Worm (Caenorhabditis elegans) whole organism, L1 larva: ENCODE measurements around the gene H12D21.9.
"Not testable (repeated sequence)": the region's sequence is repeated elsewhere in the genome, so short reads cannot be mapped to it uniquely, and the experiment has no call there.

Source experiments
- C16A3.4 ChIP-seq: fragments of 150-350 bp; optimal IDR thresholded peaks from 2 replicates; lab custom pipeline; 2014; ENCODE audit warnings: missing biosample characterization, missing genetic modification characterization
- Y116A8C.19 ChIP-seq: sonication (generic microtip); optimal IDR thresholded peaks from 2 replicates; lab custom pipeline; 2016; ENCODE audit warnings: missing compliant biosample characterization, missing genetic modification characterization, borderline replicate concordance
- aha-1 ChIP-seq: fragments of 150-350 bp; optimal IDR thresholded peaks from 2 replicates; lab custom pipeline; 2014; ENCODE audit warnings: missing biosample characterization, missing genetic modification characterization
- blmp-1 ChIP-seq: fragments of 150-350 bp; optimal IDR thresholded peaks from 2 replicates; lab custom pipeline; 2014; ENCODE audit warnings: missing biosample characterization, missing genetic modification characterization
- ceh-82 ChIP-seq, 3 experiments: fragments of 150-350 bp in 1 of 3; sonication (generic microtip) in 2 of 3; optimal IDR thresholded peaks; 2 replicates each; lab custom pipeline; 2014 to 2017; ENCODE audit warnings: missing biosample characterization in 3 of 3, missing genetic modification characterization in 3 of 3
- dpl-1 ChIP-seq, 3 experiments: fragments of 150-350 bp in 2 of 3; sonication (generic microtip) in 1 of 3; optimal IDR thresholded peaks; 2 replicates each; lab custom pipeline; 2014 to 2017; ENCODE audit warnings: missing biosample characterization in 3 of 3, missing genetic modification characterization in 3 of 3, missing genetic modification reagents in 3 of 3
- efl-1 ChIP-seq, 4 experiments: fragments of 150-350 bp; optimal IDR thresholded peaks in 3 of 4; peaks in 1 of 4; 1 replicate in 1 of 4; 2 replicates in 3 of 4; lab custom pipeline; 2014; ENCODE audit warnings: missing biosample characterization in 2 of 4, missing genetic modification characterization in 2 of 4, missing genetic modification reagents in 2 of 4
- elt-2 ChIP-seq: sonication (generic microtip); optimal IDR thresholded peaks from 2 replicates; lab custom pipeline; 2016; ENCODE audit warnings: missing genetic modification characterization, mild to moderate bottlenecking, inconsistent platforms, missing compliant biosample characterization, missing genetic modification reagents
- elt-3 ChIP-seq, 6 experiments: fragments of 150-350 bp in 1 of 6; sonication (generic microtip); optimal IDR thresholded peaks; 2 replicates each; lab custom pipeline; 2017 to 2018; ENCODE audit warnings: missing biosample characterization in 6 of 6, missing genetic modification characterization in 6 of 6, inconsistent platforms in 1 of 6
- ets-5 ChIP-seq: fragments of 200-800 bp; sonication (Bioruptor generic); IDR thresholded peaks from 2 replicates; pipeline ENCODE4 v1.3.6; 2022; ENCODE audit warnings: missing genetic modification characterization, missing compliant biosample characterization
- grh-1 ChIP-seq: fragments of 200-800 bp; sonication (Bioruptor generic); IDR thresholded peaks from 2 replicates; pipeline ENCODE4 v1.3.6; 2022; ENCODE audit warnings: missing genetic modification reagents, missing genetic modification characterization, missing compliant biosample characterization
- jun-1 ChIP-seq: fragments of 150-350 bp; optimal IDR thresholded peaks from 2 replicates; lab custom pipeline; 2014; ENCODE audit warnings: missing biosample characterization, missing genetic modification reagents, missing genetic modification characterization
- lin-14 ChIP-seq: fragments of 200-800 bp; sonication (Bioruptor generic); optimal IDR thresholded peaks from 2 replicates; lab custom pipeline; 2018; ENCODE audit warnings: mild to moderate bottlenecking, missing genetic modification characterization, moderate library complexity, missing compliant biosample characterization
- lin-15B ChIP-seq: fragments of 150-350 bp; sonication (generic microtip); optimal IDR thresholded peaks from 3 replicates; lab custom pipeline; 2014; ENCODE audit warnings: missing biosample characterization, missing genetic modification characterization
- lin-35 ChIP-seq, 2 experiments: fragments of 150-350 bp; optimal IDR thresholded peaks; 2 replicates each; lab custom pipeline; 2014; ENCODE audit warnings: missing biosample characterization in 2 of 2, missing genetic modification characterization in 2 of 2, missing genetic modification reagents in 2 of 2
- lir-3 ChIP-seq: sonication (generic microtip); optimal IDR thresholded peaks from 2 replicates; lab custom pipeline; 2016; ENCODE audit warnings: mild to moderate bottlenecking, missing genetic modification characterization, moderate library complexity, missing compliant biosample characterization; ENCODE audit not compliant: poor library complexity
- lsy-2 ChIP-seq, 2 experiments: fragments of 150-350 bp; optimal IDR thresholded peaks; 2 replicates each; lab custom pipeline; 2014; ENCODE audit warnings: missing biosample characterization in 2 of 2, missing genetic modification characterization in 2 of 2
- mab-9 ChIP-seq: fragments of 200-800 bp; sonication (Bioruptor generic); IDR thresholded peaks from 2 replicates; pipeline ENCODE4 v1.3.6; 2022; ENCODE audit warnings: missing genetic modification reagents, missing genetic modification characterization, missing compliant biosample characterization
- mdl-1 ChIP-seq, 2 experiments: fragments of 150-350 bp; optimal IDR thresholded peaks; 2 replicates each; lab custom pipeline; 2014 to 2017; ENCODE audit warnings: missing biosample characterization in 2 of 2, missing genetic modification characterization in 2 of 2, inconsistent platforms in 1 of 2
- mef-2 ChIP-seq: fragments of 150-350 bp; optimal IDR thresholded peaks from 2 replicates; lab custom pipeline; 2014; ENCODE audit warnings: missing biosample characterization, missing genetic modification characterization
- mep-1 ChIP-seq: fragments of 150-350 bp; optimal IDR thresholded peaks from 2 replicates; lab custom pipeline; 2014; ENCODE audit warnings: missing biosample characterization, missing genetic modification characterization
- nhr-19 ChIP-seq: fragments of 200-800 bp; sonication (Bioruptor generic); conservative IDR thresholded peaks from 2 replicates; pipeline ENCODE4 v1.3.6; 2022; ENCODE audit warnings: missing genetic modification characterization, missing compliant biosample characterization
- nhr-20 ChIP-seq: sonication (generic microtip); optimal IDR thresholded peaks from 2 replicates; lab custom pipeline; 2016; ENCODE audit warnings: mild to moderate bottlenecking, missing genetic modification characterization, missing compliant biosample characterization
- nhr-47 ChIP-seq: sonication (generic microtip); optimal IDR thresholded peaks from 2 replicates; lab custom pipeline; 2016; ENCODE audit warnings: mild to moderate bottlenecking, missing genetic modification characterization, moderate library complexity, missing compliant biosample characterization
- nhr-71 ChIP-seq: sonication (generic microtip); optimal IDR thresholded peaks from 2 replicates; lab custom pipeline; 2016; ENCODE audit warnings: mild to moderate bottlenecking, missing genetic modification characterization, moderate library complexity, missing compliant biosample characterization
- nhr-76 ChIP-seq: sonication (generic microtip); optimal IDR thresholded peaks from 2 replicates; lab custom pipeline; 2017; ENCODE audit warnings: missing biosample characterization, missing genetic modification characterization
- nhr-77 ChIP-seq: fragments of 150-350 bp; optimal IDR thresholded peaks from 2 replicates; lab custom pipeline; 2014; ENCODE audit warnings: missing biosample characterization, missing genetic modification characterization
- nhr-85 ChIP-seq: sonication (generic microtip); peaks from one replicate; lab custom pipeline; 2016; ENCODE audit warnings: missing genetic modification characterization, inconsistent platforms, missing compliant biosample characterization
- nhr-90 ChIP-seq: sonication (generic microtip); optimal IDR thresholded peaks from 2 replicates; lab custom pipeline; 2016; ENCODE audit warnings: mild to moderate bottlenecking, missing genetic modification characterization, missing compliant biosample characterization; ENCODE audit not compliant: poor library complexity
- pax-3 ChIP-seq: fragments of 200-800 bp; sonication (Bioruptor generic); optimal IDR thresholded peaks from 2 replicates; lab custom pipeline; 2018; ENCODE audit warnings: mild to moderate bottlenecking, missing genetic modification characterization, moderate library complexity, missing compliant biosample characterization
- pqm-1 ChIP-seq: sonication (generic microtip); optimal IDR thresholded peaks from 3 replicates; lab custom pipeline; 2017; ENCODE audit warnings: missing biosample characterization, missing genetic modification characterization
- rnt-1 ChIP-seq: sonication (generic microtip); optimal IDR thresholded peaks from 2 replicates; lab custom pipeline; 2016; ENCODE audit warnings: mild to moderate bottlenecking, missing genetic modification characterization, moderate library complexity, missing compliant biosample characterization
- snpc-4 ChIP-seq: fragments of 150-350 bp; optimal IDR thresholded peaks from 2 replicates; lab custom pipeline; 2014; ENCODE audit warnings: missing biosample characterization, missing genetic modification characterization
- snu-23 ChIP-seq: sonication (generic microtip); optimal IDR thresholded peaks from 2 replicates; lab custom pipeline; 2016; ENCODE audit warnings: missing genetic modification characterization, missing compliant biosample characterization
- swsn-7 ChIP-seq: sonication (generic microtip); optimal IDR thresholded peaks from 2 replicates; lab custom pipeline; 2016; ENCODE audit warnings: missing genetic modification characterization, missing compliant biosample characterization
- tbx-2 ChIP-seq: sonication (generic microtip); optimal IDR thresholded peaks from 2 replicates; lab custom pipeline; 2016; ENCODE audit warnings: missing genetic modification characterization, missing compliant biosample characterization
- unc-130 ChIP-seq: fragments of 150-350 bp; optimal IDR thresholded peaks from 2 replicates; lab custom pipeline; 2017; ENCODE audit warnings: missing biosample characterization, missing genetic modification characterization, inconsistent platforms
- unc-62 ChIP-seq: fragments of 150-350 bp; optimal IDR thresholded peaks from 2 replicates; lab custom pipeline; 2014; ENCODE audit warnings: missing biosample characterization, missing genetic modification reagents, missing genetic modification characterization
- unc-86 ChIP-seq: sonication (generic microtip); optimal IDR thresholded peaks from 2 replicates; lab custom pipeline; 2016; ENCODE audit warnings: missing genetic modification characterization, missing compliant biosample characterization
- unc-98 ChIP-seq: fragments of 200-800 bp; sonication (Bioruptor generic); IDR thresholded peaks from 2 replicates; pipeline ENCODE4 v1.3.6; 2022; ENCODE audit warnings: missing genetic modification characterization, missing compliant biosample characterization
- xbp-1 ChIP-seq: sonication (generic microtip); optimal IDR thresholded peaks from 2 replicates; lab custom pipeline; 2016; ENCODE audit warnings: missing genetic modification characterization, missing compliant biosample characterization
- ztf-11 ChIP-seq, 2 experiments: sonication (generic microtip); optimal IDR thresholded peaks; 2 replicates each; lab custom pipeline; 2016 to 2017; ENCODE audit warnings: missing genetic modification characterization in 2 of 2, missing biosample characterization in 1 of 2, missing compliant biosample characterization in 1 of 2
- ztf-4 ChIP-seq: fragments of 150-350 bp; optimal IDR thresholded peaks from 2 replicates; lab custom pipeline; 2014; ENCODE audit warnings: missing biosample characterization, missing genetic modification characterization

H12D21.9 gene

ce11 chrV:14890782-14891181 is 18.5 kb downstream of the H12D21.9 start, which contains the start of gene nspa-2:
TSS of gene nspa-2 (plus strand) at chrV:14891082.
- not testable (repeated sequence) for TF ChIP-seq unc-130; nhr-77 (tag; lab: Kevin White, UChicago); lin-15B

- peak; percentile 8 for TF ChIP-seq lin-14 (GFP tag; lab: Kevin White, UChicago)
- peak; percentile 95 for TF ChIP-seq blmp-1
- TF ChIP-seq nhr-85 (tag; lab: Kevin White, UChicago) = peak; percentile 3
- TF ChIP-seq nhr-77 (tag; lab: Kevin White, UChicago) = no peak
- TF ChIP-seq lir-3 (tag; lab: Kevin White, UChicago) = no peak
- no peak for TF ChIP-seq ets-5 (GFP tag; lab: Robert Waterston, UW)
- TF ChIP-seq unc-62 (GFP tag; lab: Kevin White, UChicago) = no peak
- TF ChIP-seq efl-1 (optimal IDR thresholded peaks at IDR 0.05; lab: Kevin White, UChicago) = no peak
- peak in 1 of 2 experiments; percentile 73 for TF ChIP-seq efl-1 (GFP tag; optimal IDR thresholded peaks at IDR 0.05 in 1 of 2; lab: Kevin White, UChicago)
Measured at ce11 chrV:14877242-14877819, 31.9 kb downstream of the H12D21.9 start.

- not testable (repeated sequence) for TF ChIP-seq unc-98 (GFP tag; lab: Robert Waterston, UW); pqm-1 (tag; lab: Kevin White, UChicago); unc-62 (GFP tag; lab: Kevin White, UChicago)
Measured at ce11 chrV:14876724-14877123, 32.6 kb downstream of the H12D21.9 start, which contains the start of gene ZC412.10. TSS of gene ZC412.10 (minus strand) at chrV:14876824.

ce11 chrV:14876257-14876656 is 33.0 kb downstream of the H12D21.9 start:
- TF ChIP-seq aha-1 (tag; lab: Kevin White, UChicago) (no peak), nhr-47 (tag; lab: Kevin White, UChicago) (peak; percentile 61), dpl-1 (GFP tag; optimal IDR thresholded peaks at IDR 0.05; lab: Kevin White, UChicago) (peak in 2 of 3 experiments; percentile 11 to 32), rnt-1 (tag; lab: Kevin White, UChicago) (peak; percentile 79), ztf-4 (tag; lab: Kevin White, UChicago) (no peak), mef-2 (tag; lab: Kevin White, UChicago) (no peak), efl-1 (optimal IDR thresholded peaks at IDR 0.05; lab: Kevin White, UChicago) (peak; percentile 20 to 45), efl-1 (GFP tag; optimal IDR thresholded peaks at IDR 0.05 in 1 of 2; lab: Kevin White, UChicago) (peak in 1 of 2 experiments; percentile 82), grh-1 (GFP tag; lab: Robert Waterston, UW) (peak; percentile 48; the same call in 1 of the 2 replicates), nhr-90 (tag; lab: Kevin White, UChicago) (peak; percentile 54), lsy-2 (tag; optimal IDR thresholded peaks at IDR 0.05; lab: Kevin White, UChicago) (peak; percentile 0 to 40), C16A3.4 (peak; percentile 50), unc-86 (tag; lab: Kevin White, UChicago) (no peak), pax-3 (tag; lab: Kevin White, UChicago) (no peak), Y116A8C.19 (tag; lab: Kevin White, UChicago) (no peak), nhr-20 (peak; percentile 48), nhr-76 (tag; lab: Kevin White, UChicago) (peak; percentile 19), ztf-11 (tag; optimal IDR thresholded peaks at IDR 0.05; lab: Kevin White, UChicago) (no peak), lin-14 (GFP tag; lab: Kevin White, UChicago) (peak; percentile 38), nhr-19 (GFP tag; lab: Robert Waterston, UW) (peak; percentile 55), jun-1 (tag; lab: Kevin White, UChicago) (no peak), xbp-1 (tag; lab: Kevin White, UChicago) (peak; percentile 25), mep-1 (tag; lab: Kevin White, UChicago) (peak; percentile 62), ceh-82 (tag; optimal IDR thresholded peaks at IDR 0.05; lab: Kevin White, UChicago) (peak in 2 of 3 experiments; percentile 12 to 28), nhr-71 (peak; percentile 61), swsn-7 (peak; percentile 56), lin-35 (GFP tag; optimal IDR thresholded peaks at IDR 0.05; lab: Kevin White, UChicago) (peak; percentile 39 to 70), elt-3 (tag; optimal IDR thresholded peaks at IDR 0.05; lab: Kevin White, UChicago) (no peak), snu-23 (GFP tag; lab: Kevin White, UChicago) (peak; percentile 69), unc-130 (peak; percentile 8), mab-9 (no peak), snpc-4 (peak; percentile 96), elt-2 (tag; lab: Kevin White, UChicago) (peak; percentile 20), pqm-1 (tag; lab: Kevin White, UChicago) (no peak), tbx-2 (tag; lab: Kevin White, UChicago) (peak; percentile 21), nhr-77 (tag; lab: Kevin White, UChicago) (peak; percentile 46), nhr-85 (tag; lab: Kevin White, UChicago) (peak; percentile 28), mdl-1 (tag; optimal IDR thresholded peaks at IDR 0.05; lab: Kevin White, UChicago) (peak in 1 of 2 experiments; percentile 25)
